Fruit fly (Drosophila melanogaster): ENCODE results near the gene CG3014.

CG3014 gene

DNA sequence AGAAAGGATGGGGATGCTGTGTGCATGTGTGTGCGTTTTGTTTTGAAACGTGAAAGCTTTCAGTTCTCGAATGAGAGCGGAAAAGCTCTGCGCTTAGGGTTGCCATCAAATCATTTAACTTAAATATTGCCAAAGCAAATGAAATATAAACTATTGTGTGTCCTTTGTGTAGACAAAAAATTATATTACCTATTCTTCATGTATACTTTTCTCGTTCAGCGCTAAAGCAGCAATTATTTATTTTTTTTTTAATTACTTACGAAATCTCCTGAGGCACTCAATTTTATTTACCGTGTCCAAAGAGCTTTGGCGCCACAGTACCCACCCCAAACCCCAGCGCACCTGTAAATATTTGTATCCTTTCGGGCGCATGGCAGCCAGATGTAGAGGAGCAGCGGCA lies 19.0 kb upstream of the CG3014 start (continued):
- TF ChIP-seq fd85E (GFP tag; optimal IDR thresholded peaks at IDR 0.05) = no peak
- TF ChIP-seq CG8319 (GFP tag; optimal IDR thresholded peaks at IDR 0.05) = no peak
- TF ChIP-seq CG8632 (GFP tag; optimal IDR thresholded peaks at IDR 0.05) = no peak
- TF ChIP-seq fkh (GFP tag; optimal IDR thresholded peaks at IDR 0.05) = no peak
- TF ChIP-seq Ets96B (tag; optimal IDR thresholded peaks at IDR 0.05) = no peak
- no peak for TF ChIP-seq CG8119 (GFP tag; IDR thresholded peaks at IDR 0.05)
- no peak for TF ChIP-seq Sox102F (GFP tag; optimal IDR thresholded peaks at IDR 0.05)
- no peak for TF ChIP-seq CG6792 (GFP tag; optimal IDR thresholded peaks at IDR 0.05)
- TF ChIP-seq CG10669 (GFP tag; optimal IDR thresholded peaks at IDR 0.05) = peak; percentile 22
- TF ChIP-seq CG6163 (GFP tag; IDR thresholded peaks at IDR 0.05) = no peak; the same call in 2 of the 3 replicates
- no peak for TF ChIP-seq cyc (GFP tag; optimal IDR thresholded peaks at IDR 0.05)
- TF ChIP-seq CG32006 (GFP tag; optimal IDR thresholded peaks at IDR 0.05) = peak; percentile 53

DNA sequence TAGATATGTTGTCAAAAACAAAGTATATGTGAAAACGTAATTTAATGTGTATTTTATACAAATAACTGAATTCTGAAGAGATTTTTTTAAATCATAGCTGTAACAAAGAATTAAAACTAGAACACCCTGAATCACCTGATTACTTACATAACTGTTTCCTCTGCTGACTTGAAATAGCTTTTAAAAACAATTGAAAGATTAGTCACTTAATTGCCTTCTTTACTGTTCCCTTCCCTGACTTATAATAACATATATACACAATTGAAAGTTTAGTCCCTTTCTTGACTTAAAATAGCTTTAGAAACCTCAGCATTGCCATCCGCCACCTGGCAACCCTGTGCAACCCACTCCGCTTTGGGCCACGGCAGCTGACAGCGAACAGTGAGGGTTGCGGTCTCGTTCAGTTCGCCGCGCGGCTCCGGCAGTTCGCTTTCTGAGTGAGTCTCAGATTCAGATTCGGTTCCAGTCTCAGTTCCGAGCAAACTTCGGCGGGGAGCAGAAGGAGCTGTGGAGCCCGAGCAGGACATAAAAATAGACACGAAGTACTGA lies 11.5 kb upstream of the CG3014 start, which contains the start of gene CG34384:
TSS of gene CG34384 (plus strand) at position 381 of the 549 bp plus-strand sequence.
- TF ChIP-seq spab (GFP tag; optimal IDR thresholded peaks at IDR 0.05) (peak; percentile 60), topi (GFP tag; optimal IDR thresholded peaks at IDR 0.05) (peak; percentile 42), CG4318 (GFP tag; optimal IDR thresholded peaks at IDR 0.05) (peak; percentile 3), CG6276 (GFP tag; optimal IDR thresholded peaks at IDR 0.05) (no peak), dsx (GFP tag; optimal IDR thresholded peaks at IDR 0.05; ENCODE audit: poor library complexity, severe bottlenecking) (peak; percentile 0), acj6 (GFP tag; optimal IDR thresholded peaks at IDR 0.05) (peak; percentile 30), lz (GFP tag; optimal IDR thresholded peaks at IDR 0.05) (peak; percentile 54), Sox15 (GFP tag; optimal IDR thresholded peaks at IDR 0.05) (no peak), CG34406 (GFP tag; optimal IDR thresholded peaks at IDR 0.05) (peak; percentile 19), net (GFP tag; optimal IDR thresholded peaks at IDR 0.05) (no peak), CG8119 (GFP tag; IDR thresholded peaks at IDR 0.05) (no peak), Sox14 (GFP tag; optimal IDR thresholded peaks at IDR 0.05) (peak; percentile 16), Eip93F (GFP tag; optimal IDR thresholded peaks at IDR 0.05) (no peak), cyc (GFP tag; optimal IDR thresholded peaks at IDR 0.05) (peak; percentile 27), Met (GFP tag; optimal IDR thresholded peaks at IDR 0.05) (peak; percentile 48), CG3919 (GFP tag; optimal IDR thresholded peaks at IDR 0.05) (peak; percentile 56), svp (GFP tag) (peak; percentile 82), Eip75B (GFP tag; optimal IDR thresholded peaks at IDR 0.05) (peak; percentile 59), Blimp-1 (GFP tag; optimal IDR thresholded peaks at IDR 0.05) (peak; percentile 9), CG6808 (GFP tag; optimal IDR thresholded peaks at IDR 0.05) (peak; percentile 68), CG32006 (GFP tag; optimal IDR thresholded peaks at IDR 0.05) (peak; percentile 57), fkh (GFP tag; optimal IDR thresholded peaks at IDR 0.05) (no peak), eg (GFP tag; IDR thresholded peaks at IDR 0.05) (no peak), Eip78C (GFP tag) (peak; percentile 82), CG10669 (GFP tag; optimal IDR thresholded peaks at IDR 0.05) (peak; percentile 40), CG3032 (tag; optimal IDR thresholded peaks at IDR 0.05) (peak; percentile 49), CG11762 (GFP tag; optimal IDR thresholded peaks at IDR 0.05; ENCODE audit: insufficient read depth) (no peak), dac (GFP tag; optimal IDR thresholded peaks at IDR 0.05) (no peak), CG6854 (GFP tag; optimal IDR thresholded peaks at IDR 0.05) (no peak), Hr4 (GFP tag; optimal IDR thresholded peaks at IDR 0.05) (peak; percentile 27), CG6163 (GFP tag; IDR thresholded peaks at IDR 0.05) (no peak), Smox (GFP tag; optimal IDR thresholded peaks at IDR 0.05) (peak; percentile 21), CG11902 (GFP tag; optimal IDR thresholded peaks at IDR 0.05) (peak; percentile 12), CG15336 (GFP tag; IDR thresholded peaks at IDR 0.05) (no peak), CG11294 (GFP tag; IDR thresholded peaks at IDR 0.05) (no peak), CG16779 (tag; optimal IDR thresholded peaks at IDR 0.05) (no peak), Sox102F (GFP tag; optimal IDR thresholded peaks at IDR 0.05) (peak; percentile 5), CG8319 (GFP tag; optimal IDR thresholded peaks at IDR 0.05) (peak; percentile 5), CG31627 (GFP tag; optimal IDR thresholded peaks at IDR 0.05) (peak; percentile 41), pdm3 (GFP tag; optimal IDR thresholded peaks at IDR 0.05) (peak; percentile 41), salr (GFP tag; optimal IDR thresholded peaks at IDR 0.05) (peak in 1 of 2 experiments; percentile 18), achi (GFP tag; optimal IDR thresholded peaks at IDR 0.05) (peak; percentile 28), Ets96B (tag; optimal IDR thresholded peaks at IDR 0.05) (peak; percentile 45), esn (GFP tag; optimal IDR thresholded peaks at IDR 0.05) (peak; percentile 56), ss (GFP tag; optimal IDR thresholded peaks at IDR 0.05) (peak; percentile 18 to 58)

Data from whole organism, prepupa.